Fruit fly (Drosophila melanogaster) whole organism, embryonic: ENCODE results near the gene shf.

ENCODE experiments used
- Bgb ChIP-seq: fragments of 200-800 bp; sonication (Bioruptor generic); IDR thresholded peaks from 2 replicates; pipeline ENCODE4 v1.3.6; 2022; ENCODE audit warnings: missing biosample characterization, missing genetic modification characterization; ENCODE audit not compliant: partially characterized antibody
- Bteb2 ChIP-seq: fragments of 200-800 bp; sonication (Bioruptor generic); optimal IDR thresholded peaks from 2 replicates; lab custom pipeline; 2016; ENCODE audit warnings: missing biosample characterization, missing genetic modification characterization
- CG10366 ChIP-seq: fragments of 200-800 bp; sonication (Bioruptor generic); IDR thresholded peaks from 2 replicates; pipeline ENCODE4 v1.3.6; 2022; ENCODE audit warnings: missing biosample characterization, missing genetic modification characterization
- CG10431 ChIP-seq: fragments of 200-800 bp; sonication (Bioruptor generic); optimal IDR thresholded peaks from 3 replicates; lab custom pipeline; 2018; ENCODE audit warnings: missing biosample characterization, mild to moderate bottlenecking, missing genetic modification characterization
- CG11696 ChIP-seq: fragments of 200-800 bp; sonication (Bioruptor generic); IDR thresholded peaks from 2 replicates; pipeline ENCODE4 v1.3.6; 2022; ENCODE audit warnings: missing biosample characterization, missing genetic modification characterization
- CG13287 ChIP-seq: fragments of 200-800 bp; sonication (Bioruptor generic); IDR thresholded peaks from 2 replicates; pipeline ENCODE4 v1.3.6; 2022; ENCODE audit warnings: missing biosample characterization, missing genetic modification characterization; ENCODE audit not compliant: partially characterized antibody
- CG14860 ChIP-seq: fragments of 200-800 bp; sonication (Bioruptor generic); IDR thresholded peaks from 3 replicates; pipeline ENCODE4 v1.3.6; 2022; ENCODE audit warnings: missing biosample characterization, missing genetic modification characterization; ENCODE audit not compliant: partially characterized antibody
- CG17829 ChIP-seq: fragments of 200-800 bp; optimal IDR thresholded peaks from 2 replicates; lab custom pipeline; 2019; ENCODE audit warnings: missing biosample characterization, mild to moderate bottlenecking, missing genetic modification characterization, moderate library complexity
- CG18599 ChIP-seq: fragments of 200-800 bp; sonication (Bioruptor generic); optimal IDR thresholded peaks from 3 replicates; lab custom pipeline; 2017; ENCODE audit warnings: missing biosample characterization, missing genetic modification characterization, mild to moderate bottlenecking, moderate library complexity, missing genetic modification reagents
- CG2116 ChIP-seq: fragments of 200-800 bp; sonication (Bioruptor generic); optimal IDR thresholded peaks from 3 replicates; lab custom pipeline; 2018; ENCODE audit warnings: missing biosample characterization, mild to moderate bottlenecking, missing genetic modification characterization
- CG3065 ChIP-seq: fragments of 200-800 bp; sonication (Bioruptor generic); optimal IDR thresholded peaks from 2 replicates; lab custom pipeline; 2016; ENCODE audit warnings: missing biosample characterization, missing genetic modification characterization
- CG31224 ChIP-seq: fragments of 200-800 bp; sonication (Bioruptor generic); IDR thresholded peaks from 2 replicates; pipeline ENCODE4 v1.3.6; 2022; ENCODE audit warnings: missing biosample characterization, missing genetic modification characterization
- CG32767 ChIP-seq: fragments of 200-800 bp; sonication (Bioruptor generic); IDR thresholded peaks from 2 replicates; pipeline ENCODE4 v1.3.6; 2022; ENCODE audit warnings: missing biosample characterization, missing genetic modification characterization
- CG34376 ChIP-seq: fragments of 200-800 bp; sonication (Bioruptor generic); optimal IDR thresholded peaks from 2 replicates; lab custom pipeline; 2018; ENCODE audit warnings: missing biosample characterization, mild to moderate bottlenecking, missing genetic modification characterization
- CG3838 ChIP-seq: fragments of 200-800 bp; sonication (Bioruptor generic); optimal IDR thresholded peaks from 3 replicates; lab custom pipeline; 2016; ENCODE audit warnings: missing biosample characterization, missing genetic modification characterization
- CG4360 ChIP-seq: fragments of 200-800 bp; sonication (Bioruptor generic); IDR thresholded peaks from 2 replicates; pipeline ENCODE4 v1.3.6; 2022; ENCODE audit warnings: missing biosample characterization, missing genetic modification characterization
- CG7839 ChIP-seq: fragments of 200-800 bp; sonication (Bioruptor generic); optimal IDR thresholded peaks from 3 replicates; lab custom pipeline; 2018; ENCODE audit warnings: missing biosample characterization, mild to moderate bottlenecking, missing genetic modification characterization, moderate library complexity
- CG7928 ChIP-seq: fragments of 200-800 bp; sonication (Bioruptor generic); optimal IDR thresholded peaks from 2 replicates; lab custom pipeline; 2017; ENCODE audit warnings: missing biosample characterization, mild to moderate bottlenecking, missing genetic modification characterization
- CG8290 ChIP-seq, 3 experiments: fragments of 200-800 bp; sonication (Bioruptor generic); optimal IDR thresholded peaks; 2 replicates each; lab custom pipeline; 2016 to 2019; ENCODE audit warnings: missing biosample characterization in 3 of 3, missing genetic modification characterization in 3 of 3, mild to moderate bottlenecking in 2 of 3, moderate library complexity in 1 of 3
- CG9797 ChIP-seq: fragments of 200-800 bp; sonication (Bioruptor generic); optimal IDR thresholded peaks from 3 replicates; lab custom pipeline; 2018; ENCODE audit warnings: missing biosample characterization, mild to moderate bottlenecking, missing genetic modification characterization
- Doc2 ChIP-seq: fragments of 200-800 bp; sonication (Bioruptor generic); IDR thresholded peaks from 2 replicates; pipeline ENCODE4 v1.3.6; 2022; ENCODE audit warnings: missing biosample characterization, missing genetic modification characterization
- Doc3 ChIP-seq: fragments of 200-800 bp; sonication (Bioruptor generic); IDR thresholded peaks from 3 replicates; pipeline ENCODE4 v1.3.6; 2022; ENCODE audit warnings: missing biosample characterization, missing genetic modification characterization; ENCODE audit not compliant: partially characterized antibody
- Elba2 ChIP-seq: fragments of 200-800 bp; sonication (Bioruptor generic); optimal IDR thresholded peaks from 3 replicates; lab custom pipeline; 2016; ENCODE audit warnings: missing biosample characterization, missing genetic modification characterization
- Ets97D ChIP-seq: fragments of 200-800 bp; sonication (Bioruptor generic); optimal IDR thresholded peaks from 3 replicates; lab custom pipeline; 2016; ENCODE audit warnings: missing biosample characterization, missing genetic modification characterization
- Hr39 ChIP-seq: fragments of >200 bp; optimal IDR thresholded peaks from 2 replicates; lab custom pipeline; 2017
- Med ChIP-seq: fragments of 200-800 bp; sonication (Bioruptor generic); peaks from one replicate; lab custom pipeline; 2016; ENCODE audit warnings: missing biosample characterization, missing genetic modification characterization, mild to moderate bottlenecking, inconsistent platforms, moderate library complexity
- Meics ChIP-seq: fragments of 200-800 bp; sonication (Bioruptor generic); optimal IDR thresholded peaks from 2 replicates; lab custom pipeline; 2017; ENCODE audit warnings: missing biosample characterization, mild to moderate bottlenecking, missing genetic modification characterization
- Mrtf ChIP-seq: fragments of 200-800 bp; sonication (Bioruptor generic); IDR thresholded peaks from 3 replicates; pipeline ENCODE4 v1.3.6; 2022; ENCODE audit warnings: missing biosample characterization, missing genetic modification characterization
- Neu2 ChIP-seq: fragments of 200-800 bp; sonication (Bioruptor generic); optimal IDR thresholded peaks from 3 replicates; lab custom pipeline; 2016; ENCODE audit warnings: missing biosample characterization, missing genetic modification characterization, borderline replicate concordance
- Rfx ChIP-seq: fragments of 200-800 bp; sonication (Bioruptor generic); IDR thresholded peaks from 2 replicates; pipeline ENCODE4 v1.3.6; 2022; ENCODE audit warnings: missing biosample characterization, missing genetic modification characterization
- Trl ChIP-seq, 3 experiments: fragments of >200 bp in 2 of 3; fragments of 200-800 bp in 1 of 3; sonication (Bioruptor generic) in 1 of 3; optimal IDR thresholded peaks; 2 replicates in 1 of 3; 3 replicates in 2 of 3; lab custom pipeline; 2016 to 2017; ENCODE audit warnings: missing biosample characterization in 1 of 3, missing genetic modification characterization in 1 of 3
- bbx ChIP-seq: fragments of 200-800 bp; sonication (Bioruptor generic); IDR thresholded peaks from 2 replicates; pipeline ENCODE4 v1.3.6; 2022; ENCODE audit warnings: missing biosample characterization, missing genetic modification characterization; ENCODE audit not compliant: partially characterized antibody
- btn ChIP-seq: fragments of 200-800 bp; sonication (Bioruptor generic); optimal IDR thresholded peaks from 2 replicates; lab custom pipeline; 2016; ENCODE audit warnings: missing biosample characterization, missing genetic modification characterization
- cg ChIP-seq: fragments of 200-800 bp; sonication (Bioruptor generic); optimal IDR thresholded peaks from 3 replicates; lab custom pipeline; 2019; ENCODE audit warnings: missing biosample characterization, mild to moderate bottlenecking, missing genetic modification characterization, moderate library complexity
- chinmo ChIP-seq: fragments of 200-800 bp; sonication (Bioruptor generic); IDR thresholded peaks from 4 replicates; pipeline ENCODE4 v1.3.6; 2022; ENCODE audit warnings: missing biosample characterization, missing genetic modification characterization; ENCODE audit not compliant: partially characterized antibody
- ci ChIP-seq: fragments of 200-800 bp; sonication (Bioruptor generic); IDR thresholded peaks from 3 replicates; pipeline ENCODE4 v1.3.6; 2022; ENCODE audit warnings: missing biosample characterization, missing genetic modification characterization
- dati ChIP-seq: fragments of 200-800 bp; sonication (Bioruptor generic); IDR thresholded peaks from 2 replicates; pipeline ENCODE4 v1.3.6; 2022; ENCODE audit warnings: missing biosample characterization, missing genetic modification characterization
- ewg ChIP-seq: fragments of 200-800 bp; sonication (Bioruptor generic); optimal IDR thresholded peaks from 3 replicates; lab custom pipeline; 2017; ENCODE audit warnings: mild to moderate bottlenecking, missing biosample characterization, missing genetic modification reagents, missing genetic modification characterization
- kni ChIP-seq: fragments of 200-800 bp; sonication (Bioruptor generic); optimal IDR thresholded peaks from 3 replicates; lab custom pipeline; 2017; ENCODE audit warnings: mild to moderate bottlenecking, missing biosample characterization, missing genetic modification reagents, missing genetic modification characterization
- lab ChIP-seq: fragments of 200-800 bp; sonication (Bioruptor generic); optimal IDR thresholded peaks from 3 replicates; lab custom pipeline; 2017; ENCODE audit warnings: missing biosample characterization, missing genetic modification characterization, mild to moderate bottlenecking, moderate library complexity, missing genetic modification reagents
- mld ChIP-seq: fragments of 200-800 bp; sonication (Bioruptor generic); IDR thresholded peaks from 3 replicates; pipeline ENCODE4 v1.3.6; 2022; ENCODE audit warnings: missing biosample characterization, missing genetic modification characterization; ENCODE audit not compliant: partially characterized antibody
- pb ChIP-seq: fragments of 200-800 bp; sonication (Bioruptor generic); optimal IDR thresholded peaks from 3 replicates; lab custom pipeline; 2016; ENCODE audit warnings: missing biosample characterization, missing genetic modification characterization
- sob ChIP-seq: fragments of 200-800 bp; sonication (Bioruptor generic); IDR thresholded peaks from 2 replicates; pipeline ENCODE4 v1.3.6; 2022; ENCODE audit warnings: missing biosample characterization, missing genetic modification characterization
- tna ChIP-seq: fragments of 200-800 bp; sonication (Bioruptor generic); IDR thresholded peaks from 2 replicates; pipeline ENCODE4 v1.3.6; 2022; ENCODE audit warnings: missing biosample characterization, missing genetic modification characterization; ENCODE audit not compliant: partially characterized antibody
- twi ChIP-seq: fragments of 200-800 bp; optimal IDR thresholded peaks from 2 replicates; lab custom pipeline; 2019; ENCODE audit warnings: missing biosample characterization, mild to moderate bottlenecking, missing genetic modification characterization, moderate library complexity
- vnd ChIP-seq: fragments of 200-800 bp; sonication (Bioruptor generic); IDR thresholded peaks from 3 replicates; pipeline ENCODE4 v1.3.6; 2022; ENCODE audit warnings: missing biosample characterization, missing genetic modification characterization; ENCODE audit not compliant: partially characterized antibody
- zen2 ChIP-seq: fragments of 200-800 bp; sonication (Bioruptor generic); IDR thresholded peaks from 3 replicates; pipeline ENCODE4 v1.3.6; 2022; ENCODE audit warnings: missing biosample characterization, missing genetic modification characterization; ENCODE audit not compliant: partially characterized antibody

Gene shf

dm6 chrX:6759184-6759965 is 20.1 kb downstream of the shf start:
- TF ChIP-seq lab (GFP tag; lab: Kevin White, UChicago) (no peak), Bgb (GFP tag; lab: Robert Waterston, UW) (peak; percentile 75), ewg (GFP tag; lab: Kevin White, UChicago) (peak; percentile 27), CG17829 (tag; lab: Kevin White, UChicago) (peak; percentile 45), CG11696 (no peak), CG14860 (GFP tag; lab: Robert Waterston, UW) (peak; percentile 68), CG2116 (peak; percentile 56), CG13287 (GFP tag; lab: Robert Waterston, UW) (peak; percentile 84), ci (GFP tag; lab: Robert Waterston, UW) (no peak; the same call in 1 of the 3 replicates), Med (GFP tag; lab: Kevin White, UChicago) (peak; percentile 78), dati (no peak), CG7928 (GFP tag; lab: Kevin White, UChicago) (no peak), Neu2 (no peak), zen2 (GFP tag; lab: Robert Waterston, UW) (peak; percentile 44; the same call in 1 of the 3 replicates), mld (GFP tag; lab: Robert Waterston, UW) (0 out of 3 replicates have a peak, but pooled peaks have one; percentile 49), kni (GFP tag; lab: Kevin White, UChicago) (no peak), btn (GFP tag; lab: Kevin White, UChicago) (no peak), CG8290 (GFP tag; optimal IDR thresholded peaks at IDR 0.05; lab: Kevin White, UChicago) (peak; percentile 16), CG8290 (tag; optimal IDR thresholded peaks at IDR 0.05; lab: Kevin White, UChicago) (peak in 1 of 2 experiments; percentile 62), Ets97D (peak; percentile 16), chinmo (GFP tag; lab: Robert Waterston, UW) (0 out of 4 replicates have a peak, but pooled peaks have one; percentile 53), Doc2 (GFP tag; lab: Robert Waterston, UW) (no peak), Meics (no peak), CG3065 (GFP tag; lab: Kevin White, UChicago) (no peak), tna (GFP tag; lab: Robert Waterston, UW) (peak; percentile 43; the same call in 1 of the 2 replicates), CG9797 (GFP tag; lab: Kevin White, UChicago) (peak; percentile 46), twi (tag; lab: Kevin White, UChicago) (peak; percentile 30), Doc3 (GFP tag; lab: Robert Waterston, UW) (peak; percentile 81; the same call in 2 of the 3 replicates), CG10366 (GFP tag; lab: Robert Waterston, UW) (no peak), CG34376 (no peak), CG7839 (tag; lab: Kevin White, UChicago) (no peak), Mrtf (GFP tag; lab: Robert Waterston, UW) (no peak), Elba2 (GFP tag; lab: Kevin White, UChicago) (no peak), Bteb2 (GFP tag; lab: Kevin White, UChicago) (no peak), CG31224 (GFP tag; lab: Robert Waterston, UW) (no peak), vnd (GFP tag; lab: Robert Waterston, UW) (peak; percentile 54; the same call in 1 of the 3 replicates), CG18599 (no peak), Trl (optimal IDR thresholded peaks at IDR 0.05; lab: Kevin White, UChicago) (no peak), Trl (GFP tag; optimal IDR thresholded peaks at IDR 0.05; lab: Kevin White, UChicago) (peak; percentile 13), sob (GFP tag; lab: Robert Waterston, UW) (no peak), pb (GFP tag; lab: Kevin White, UChicago) (no peak), CG4360 (GFP tag; lab: Robert Waterston, UW) (peak; percentile 57; the same call in 1 of the 2 replicates), Rfx (peak; percentile 25; the same call in 1 of the 2 replicates), CG3838 (GFP tag; lab: Kevin White, UChicago) (peak; percentile 91), CG32767 (no peak), CG10431 (GFP tag; lab: Kevin White, UChicago) (no peak), bbx (GFP tag; lab: Robert Waterston, UW) (peak; percentile 64), cg (GFP tag; lab: Kevin White, UChicago) (peak; percentile 87), Hr39 (no peak)
